Worm (Caenorhabditis elegans) whole organism, L2 larva: ENCODE data around the gene Y7A5A.8.

Experiments
- C34F6.9 ChIP-seq: fragments of 150-350 bp; optimal IDR thresholded peaks from 2 replicates; lab custom pipeline; 2014; ENCODE audit warnings: missing biosample characterization, missing genetic modification characterization
- F13H6.1 ChIP-seq: sonication (generic microtip); optimal IDR thresholded peaks from 2 replicates; lab custom pipeline; 2016; ENCODE audit warnings: missing genetic modification characterization, missing compliant biosample characterization
- R02D3.7 ChIP-seq: fragments of 150-350 bp; optimal IDR thresholded peaks from 2 replicates; lab custom pipeline; 2014; ENCODE audit warnings: missing biosample characterization, missing genetic modification characterization
- Y55F3AM.14 ChIP-seq: fragments of 200-800 bp; sonication (Bioruptor generic); optimal IDR thresholded peaks from 2 replicates; lab custom pipeline; 2018; ENCODE audit warnings: mild to moderate bottlenecking, missing genetic modification characterization, missing compliant biosample characterization
- alr-1 ChIP-seq: fragments of 150-350 bp; optimal IDR thresholded peaks from 2 replicates; lab custom pipeline; 2014; ENCODE audit warnings: missing biosample characterization, missing genetic modification characterization
- aly-2 ChIP-seq: fragments of 150-350 bp; optimal IDR thresholded peaks from 2 replicates; lab custom pipeline; 2014; ENCODE audit warnings: missing biosample characterization, missing genetic modification characterization
- ama-1 ChIP-seq: fragments of 150-350 bp; optimal IDR thresholded peaks from 2 replicates; lab custom pipeline; 2018; ENCODE audit warnings: inconsistent platforms
- blmp-1 ChIP-seq: sonication (generic microtip); optimal IDR thresholded peaks from 2 replicates; lab custom pipeline; 2017; ENCODE audit warnings: missing genetic modification characterization, mild to moderate bottlenecking, missing compliant biosample characterization, antibody characterized with exemption, moderate library complexity; ENCODE audit not compliant: insufficient read depth
- ceh-16 ChIP-seq: fragments of 150-350 bp; optimal IDR thresholded peaks from 2 replicates; lab custom pipeline; 2014; ENCODE audit warnings: missing biosample characterization, missing genetic modification characterization
- ceh-82 ChIP-seq: fragments of 150-350 bp; optimal IDR thresholded peaks from 2 replicates; lab custom pipeline; 2014; ENCODE audit warnings: missing biosample characterization, missing genetic modification characterization
- crh-2 ChIP-seq: sonication (generic microtip); optimal IDR thresholded peaks from 2 replicates; lab custom pipeline; 2017; ENCODE audit warnings: missing biosample characterization, missing genetic modification characterization
- dmd-4 ChIP-seq: sonication (generic microtip); optimal IDR thresholded peaks from 2 replicates; lab custom pipeline; 2017; ENCODE audit warnings: missing biosample characterization, missing genetic modification characterization
- egl-27 ChIP-seq: sonication (generic microtip); optimal IDR thresholded peaks from 3 replicates; lab custom pipeline; 2017; ENCODE audit warnings: missing biosample characterization, missing genetic modification reagents, missing genetic modification characterization
- elt-1 ChIP-seq: fragments of 150-350 bp; optimal IDR thresholded peaks from 2 replicates; lab custom pipeline; 2014; ENCODE audit warnings: missing biosample characterization, missing genetic modification characterization
- fos-1 ChIP-seq: fragments of 150-350 bp; optimal IDR thresholded peaks from 2 replicates; lab custom pipeline; 2014; ENCODE audit warnings: missing biosample characterization, missing genetic modification characterization
- gmeb-1 ChIP-seq: fragments of 150-350 bp; optimal IDR thresholded peaks from 2 replicates; lab custom pipeline; 2014; ENCODE audit warnings: missing biosample characterization, missing genetic modification characterization
- lin-11 ChIP-seq: fragments of 150-350 bp; sonication (generic microtip); optimal IDR thresholded peaks from 2 replicates; lab custom pipeline; 2014; ENCODE audit warnings: missing biosample characterization, missing genetic modification characterization, inconsistent platforms, mixed read lengths
- lin-13 ChIP-seq: fragments of 150-350 bp; optimal IDR thresholded peaks from 2 replicates; lab custom pipeline; 2014; ENCODE audit warnings: missing biosample characterization, missing genetic modification reagents, missing genetic modification characterization
- lin-39 ChIP-seq: fragments of 150-350 bp; optimal IDR thresholded peaks from 2 replicates; lab custom pipeline; 2014; ENCODE audit warnings: missing biosample characterization, missing genetic modification reagents, missing genetic modification characterization
- lsy-2 ChIP-seq, 2 experiments: fragments of 150-350 bp in 1 of 2; sonication (generic microtip) in 1 of 2; optimal IDR thresholded peaks; 2 replicates each; lab custom pipeline; 2014 to 2017; ENCODE audit warnings: missing biosample characterization in 2 of 2, missing genetic modification characterization in 2 of 2
- mab-5 ChIP-seq: fragments of 150-350 bp; optimal IDR thresholded peaks from 2 replicates; lab custom pipeline; 2014; ENCODE audit warnings: missing biosample characterization, missing genetic modification characterization
- mbf-1 ChIP-seq: sonication (generic microtip); optimal IDR thresholded peaks from 2 replicates; lab custom pipeline; 2017; ENCODE audit warnings: missing biosample characterization, missing genetic modification characterization
- mdl-1 ChIP-seq, 2 experiments: fragments of 150-350 bp in 1 of 2; sonication (generic microtip) in 1 of 2; optimal IDR thresholded peaks; 2 replicates each; lab custom pipeline; 2017; ENCODE audit warnings: missing biosample characterization in 2 of 2, missing genetic modification characterization in 2 of 2
- nhr-10 ChIP-seq: sonication (generic microtip); optimal IDR thresholded peaks from 2 replicates; lab custom pipeline; 2017; ENCODE audit warnings: missing biosample characterization, missing genetic modification characterization
- nhr-12 ChIP-seq: fragments of 150-350 bp; optimal IDR thresholded peaks from 2 replicates; lab custom pipeline; 2014; ENCODE audit warnings: missing biosample characterization, missing genetic modification characterization
- nhr-129 ChIP-seq: fragments of 150-350 bp; optimal IDR thresholded peaks from 2 replicates; lab custom pipeline; 2014; ENCODE audit warnings: missing biosample characterization, missing genetic modification characterization
- nhr-23 ChIP-seq: fragments of 150-350 bp; optimal IDR thresholded peaks from 2 replicates; lab custom pipeline; 2014; ENCODE audit warnings: missing biosample characterization, missing genetic modification reagents, missing genetic modification characterization
- nhr-237 ChIP-seq: fragments of 150-350 bp; optimal IDR thresholded peaks from 2 replicates; lab custom pipeline; 2014; ENCODE audit warnings: missing biosample characterization, missing genetic modification characterization
- nhr-25 ChIP-seq: fragments of 150-350 bp; sonication (generic microtip); optimal IDR thresholded peaks from 3 replicates; lab custom pipeline; 2014; ENCODE audit warnings: missing biosample characterization, missing genetic modification characterization
- nhr-6 ChIP-seq: fragments of 150-350 bp; optimal IDR thresholded peaks from 2 replicates; lab custom pipeline; 2014; ENCODE audit warnings: missing biosample characterization, missing genetic modification characterization
- nhr-77 ChIP-seq: fragments of 150-350 bp; optimal IDR thresholded peaks from 2 replicates; lab custom pipeline; 2014; ENCODE audit warnings: missing biosample characterization, missing genetic modification characterization
- peb-1 ChIP-seq: fragments of 150-350 bp; optimal IDR thresholded peaks from 2 replicates; lab custom pipeline; 2014; ENCODE audit warnings: missing biosample characterization, missing genetic modification characterization
- sem-4 ChIP-seq: fragments of 150-350 bp; optimal IDR thresholded peaks from 2 replicates; lab custom pipeline; 2014; ENCODE audit warnings: missing biosample characterization, missing genetic modification reagents, missing genetic modification characterization
- skn-1 ChIP-seq: sonication (generic microtip); optimal IDR thresholded peaks from 2 replicates; lab custom pipeline; 2017; ENCODE audit warnings: missing biosample characterization, missing genetic modification characterization
- sma-3 ChIP-seq: sonication (generic microtip); optimal IDR thresholded peaks from 2 replicates; lab custom pipeline; 2016; ENCODE audit warnings: missing genetic modification reagents, missing genetic modification characterization, missing compliant biosample characterization
- sma-9 ChIP-seq, 2 experiments: fragments of 150-350 bp in 1 of 2; sonication (generic microtip) in 1 of 2; optimal IDR thresholded peaks; 2 replicates each; lab custom pipeline; 2014 to 2016; ENCODE audit warnings: missing genetic modification characterization in 2 of 2, mild to moderate bottlenecking in 1 of 2, missing biosample characterization in 1 of 2, missing compliant biosample characterization in 1 of 2, missing genetic modification reagents in 1 of 2, moderate library complexity in 1 of 2
- snpc-4 ChIP-seq: fragments of 150-350 bp; optimal IDR thresholded peaks from 2 replicates; lab custom pipeline; 2014; ENCODE audit warnings: missing biosample characterization, missing genetic modification characterization
- unc-39 ChIP-seq: fragments of 150-350 bp; optimal IDR thresholded peaks from 2 replicates; lab custom pipeline; 2014; ENCODE audit warnings: missing biosample characterization, missing genetic modification characterization
- unc-55 ChIP-seq: fragments of 150-350 bp; sonication (generic microtip); optimal IDR thresholded peaks from 3 replicates; lab custom pipeline; 2014; ENCODE audit warnings: missing biosample characterization, missing genetic modification reagents, missing genetic modification characterization
- unc-62 ChIP-seq: fragments of 150-350 bp; optimal IDR thresholded peaks from 2 replicates; lab custom pipeline; 2014; ENCODE audit warnings: missing biosample characterization, missing genetic modification reagents, missing genetic modification characterization
- zag-1 ChIP-seq: fragments of 150-350 bp; optimal IDR thresholded peaks from 2 replicates; lab custom pipeline; 2014; ENCODE audit warnings: missing biosample characterization, missing genetic modification characterization
- ztf-1 ChIP-seq: fragments of 200-800 bp; sonication (Bioruptor generic); conservative IDR thresholded peaks from 2 replicates; pipeline ENCODE4 v1.3.6; 2022; ENCODE audit warnings: missing genetic modification characterization, missing compliant biosample characterization
- ztf-11 ChIP-seq: sonication (generic microtip); optimal IDR thresholded peaks from 2 replicates; lab custom pipeline; 2017; ENCODE audit warnings: missing biosample characterization, missing genetic modification characterization
- ztf-4 ChIP-seq: fragments of 150-350 bp; optimal IDR thresholded peaks from 2 replicates; lab custom pipeline; 2014; ENCODE audit warnings: missing biosample characterization, missing genetic modification characterization

Gene Y7A5A.8

DNA sequence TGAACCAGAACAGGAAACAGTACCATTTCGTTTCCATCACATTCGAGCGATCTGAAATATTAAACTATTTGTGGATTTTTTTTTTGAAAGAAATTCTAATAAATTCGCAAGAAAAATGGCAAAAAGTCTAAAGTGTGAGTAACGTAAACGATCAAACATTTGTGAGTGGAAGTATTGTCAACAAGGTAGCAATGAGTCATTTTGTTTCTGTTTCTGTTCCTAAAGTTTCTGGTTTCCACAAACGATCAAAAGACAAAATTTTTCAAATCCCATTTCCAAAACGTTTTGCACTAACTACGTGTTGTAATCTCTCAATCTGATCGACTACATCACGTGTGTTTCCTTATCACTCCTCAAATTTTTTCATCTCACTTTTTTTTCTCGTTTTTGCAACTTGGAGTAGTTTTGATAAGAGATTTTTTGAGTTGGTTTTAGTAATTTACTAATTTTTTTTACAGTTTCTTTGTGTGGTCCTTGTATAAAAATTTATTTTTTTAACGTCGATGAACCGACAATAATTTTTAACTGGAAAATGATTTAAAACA lies 25.3 kb downstream of the Y7A5A.8 start, which contains the start of gene F59F4.3:
Gene F59F4.3 (minus strand): TSS at position 51 of the 545 bp plus-strand sequence.
- no peak for TF ChIP-seq alr-1 (tag; lab: Kevin White, UChicago)
- peak; percentile 33 for TF ChIP-seq crh-2 (tag; lab: Kevin White, UChicago)
- TF ChIP-seq lin-11 (tag; lab: Kevin White, UChicago) = no peak
- peak; percentile 49 for TF ChIP-seq sma-9 (GFP tag; optimal IDR thresholded peaks at IDR 0.05; lab: Kevin White, UChicago)
- TF ChIP-seq sma-9 (tag; optimal IDR thresholded peaks at IDR 0.05; lab: Kevin White, UChicago) = no peak
- peak; percentile 4 for TF ChIP-seq blmp-1 (tag; lab: Kevin White, UChicago)

DNA sequence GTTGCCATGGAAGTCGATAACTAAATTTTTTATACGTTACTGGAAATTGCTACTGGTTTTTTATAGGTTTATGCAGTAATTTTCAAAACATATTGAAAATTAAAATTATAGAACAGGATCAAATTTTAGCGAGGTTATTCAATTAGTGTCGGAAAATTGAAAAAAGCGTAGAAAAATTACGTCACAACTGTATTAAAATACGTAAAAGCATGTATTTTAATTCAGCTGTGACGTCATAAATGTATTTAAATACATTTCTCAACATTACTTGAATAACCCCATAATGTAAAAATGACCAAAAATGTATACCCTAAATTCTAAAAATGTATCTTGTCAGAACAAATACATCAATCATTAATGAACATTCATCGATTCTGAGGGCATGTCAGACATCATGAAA lies 26.6 kb downstream of the Y7A5A.8 start:
- TF ChIP-seq sma-3 (GFP tag; lab: Kevin White, UChicago) = no peak
- TF ChIP-seq nhr-23 (tag; lab: Kevin White, UChicago) = no peak
- TF ChIP-seq dmd-4 = no peak
- no peak for TF ChIP-seq ceh-82 (tag; lab: Kevin White, UChicago)
- TF ChIP-seq elt-1 = no peak
- TF ChIP-seq mbf-1 (tag; lab: Kevin White, UChicago) = no peak
- TF ChIP-seq unc-62 (GFP tag; lab: Kevin White, UChicago) = no peak
- TF ChIP-seq aly-2 (tag; lab: Kevin White, UChicago) = no peak
- TF ChIP-seq lsy-2 (tag; optimal IDR thresholded peaks at IDR 0.05; lab: Kevin White, UChicago) = no peak
- TF ChIP-seq gmeb-1 (tag; lab: Kevin White, UChicago) = no peak
- TF ChIP-seq ztf-1 (GFP tag; lab: Robert Waterston, UW) = no peak
- no peak for TF ChIP-seq egl-27
- TF ChIP-seq ztf-4 (tag; lab: Kevin White, UChicago) = no peak
- TF ChIP-seq unc-55 = no peak
- TF ChIP-seq nhr-12 (tag; lab: Kevin White, UChicago) = no peak
- TF ChIP-seq nhr-6 (tag; lab: Kevin White, UChicago) = no peak

DNA sequence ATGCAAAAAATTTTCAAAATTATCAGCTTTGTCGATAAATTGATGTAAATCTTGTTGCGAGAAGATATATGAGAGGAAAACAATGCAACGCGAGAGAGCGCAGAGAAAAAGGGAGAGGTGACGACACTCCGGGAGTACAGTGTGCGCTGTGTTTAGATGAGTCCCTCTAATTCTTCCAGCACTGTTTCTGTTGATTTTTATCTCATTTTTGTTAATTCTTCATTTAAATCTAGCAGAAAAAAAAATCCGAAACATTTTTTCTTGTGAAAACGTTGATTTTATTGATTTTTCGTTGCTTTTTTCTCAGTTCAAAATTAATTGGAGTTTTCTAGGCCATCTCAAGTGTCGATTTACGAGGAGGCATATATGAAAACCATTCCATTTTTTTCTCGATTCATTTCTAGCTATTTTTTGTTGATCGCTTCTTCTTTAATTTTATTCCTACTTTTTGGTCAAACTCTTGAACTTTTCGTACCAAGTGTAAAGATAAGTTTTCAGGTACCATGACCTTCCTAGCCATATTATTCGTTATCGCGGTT lies 27.2 kb downstream of the Y7A5A.8 start, which contains the start of gene acl-1:
Gene acl-1 (plus strand): TSS at position 489 of the 539 bp plus-strand sequence.
- TF ChIP-seq unc-55 (peak; percentile 86), fos-1 (peak; percentile 9), ztf-4 (tag; lab: Kevin White, UChicago) (peak; percentile 37), lin-39 (tag; lab: Kevin White, UChicago) (no peak), elt-1 (no peak), nhr-129 (peak; percentile 78), lin-13 (GFP tag; lab: Kevin White, UChicago) (peak; percentile 72), unc-62 (GFP tag; lab: Kevin White, UChicago) (no peak), nhr-23 (tag; lab: Kevin White, UChicago) (no peak), lsy-2 (tag; optimal IDR thresholded peaks at IDR 0.05; lab: Kevin White, UChicago) (peak; percentile 77 to 92), nhr-25 (tag; lab: Kevin White, UChicago) (no peak), peb-1 (tag; lab: Kevin White, UChicago) (no peak), lin-11 (tag; lab: Kevin White, UChicago) (peak; percentile 30), mbf-1 (tag; lab: Kevin White, UChicago) (no peak), ceh-16 (tag; lab: Kevin White, UChicago) (peak; percentile 6), ama-1 (lab: Kevin White, UChicago) (no peak), mdl-1 (tag; optimal IDR thresholded peaks at IDR 0.05; lab: Kevin White, UChicago) (peak in 1 of 2 experiments; percentile 21), blmp-1 (tag; lab: Kevin White, UChicago) (peak; percentile 60), nhr-10 (no peak), nhr-12 (tag; lab: Kevin White, UChicago) (no peak), ztf-11 (tag; lab: Kevin White, UChicago) (no peak), ceh-82 (tag; lab: Kevin White, UChicago) (no peak), skn-1 (tag; lab: Kevin White, UChicago) (peak; percentile 35), nhr-6 (tag; lab: Kevin White, UChicago) (peak; percentile 61), crh-2 (tag; lab: Kevin White, UChicago) (peak; percentile 83), nhr-77 (tag; lab: Kevin White, UChicago) (peak; percentile 35), C34F6.9 (peak; percentile 82), sma-3 (GFP tag; lab: Kevin White, UChicago) (peak; percentile 88), sma-9 (GFP tag; optimal IDR thresholded peaks at IDR 0.05; lab: Kevin White, UChicago) (peak; percentile 68), sma-9 (tag; optimal IDR thresholded peaks at IDR 0.05; lab: Kevin White, UChicago) (no peak), mab-5 (tag; lab: Kevin White, UChicago) (peak; percentile 72), zag-1 (tag; lab: Kevin White, UChicago) (no peak), F13H6.1 (tag; lab: Kevin White, UChicago) (peak; percentile 85), gmeb-1 (tag; lab: Kevin White, UChicago) (peak; percentile 57), ztf-1 (GFP tag; lab: Robert Waterston, UW) (no peak), aly-2 (tag; lab: Kevin White, UChicago) (no peak), nhr-237 (tag; lab: Kevin White, UChicago) (no peak), sem-4 (peak; percentile 65), R02D3.7 (tag; lab: Kevin White, UChicago) (peak; percentile 96), Y55F3AM.14 (GFP tag; lab: Kevin White, UChicago) (peak; percentile 33), dmd-4 (no peak), snpc-4 (peak; percentile 14), egl-27 (no peak), alr-1 (tag; lab: Kevin White, UChicago) (no peak), unc-39 (no peak)
